Fruit fly (Drosophila melanogaster): ENCODE data around the gene CG12883.

Gene CG12883

dm6 chr3R:27706581-27707181, 27.6 kb downstream of the CG12883 start, which contains the start of the genes CROT and CG12877 (continued):
- TF ChIP-seq en (GFP tag; optimal IDR thresholded peaks at IDR 0.05) (no peak), chinmo (GFP tag; IDR thresholded peaks at IDR 0.05; ENCODE audit: partially characterized antibody) (no peak), CTCF (GFP tag; optimal IDR thresholded peaks at IDR 0.05) (no peak), Rfx (GFP tag; IDR thresholded peaks at IDR 0.05) (peak; percentile 78; the same call in 1 of the 2 replicates), CG17385 (GFP tag; optimal IDR thresholded peaks at IDR 0.05) (peak; percentile 65), Dip2 (GFP tag; IDR thresholded peaks at IDR 0.05) (no peak), nau (GFP tag; optimal IDR thresholded peaks at IDR 0.05) (no peak), CG6683 (GFP tag; optimal IDR thresholded peaks at IDR 0.05) (no peak), CG8359 (GFP tag; optimal IDR thresholded peaks at IDR 0.05; ENCODE audit: borderline replicate concordance) (peak; percentile 40), CG18011 (GFP tag; optimal IDR thresholded peaks at IDR 0.05) (peak; percentile 76), phol (tag; optimal IDR thresholded peaks at IDR 0.05) (peak; percentile 89), pho (GFP tag; optimal IDR thresholded peaks at IDR 0.05) (peak; percentile 50), CG3847 (GFP tag; IDR thresholded peaks at IDR 0.05) (peak; percentile 86), CG12744 (GFP tag; optimal IDR thresholded peaks at IDR 0.05) (no peak), Mad (GFP tag; optimal IDR thresholded peaks at IDR 0.05) (peak; percentile 55), CG16813 (GFP tag; IDR thresholded peaks at IDR 0.05; ENCODE audit: partially characterized antibody) (peak; percentile 31; the same call in 1 of the 3 replicates), CG14965 (GFP tag; optimal IDR thresholded peaks at IDR 0.05; ENCODE audit: borderline replicate concordance) (no peak), Asciz (GFP tag; optimal IDR thresholded peaks at IDR 0.05) (peak; percentile 42), croc (GFP tag; conservative IDR thresholded peaks at IDR 0.05) (peak; percentile 42; the same call in 2 of the 3 replicates), sisA (GFP tag; IDR thresholded peaks at IDR 0.05) (peak; percentile 72), CG32532 (GFP tag; IDR thresholded peaks at IDR 0.05) (peak; percentile 84), CG11696 (GFP tag; IDR thresholded peaks at IDR 0.05) (no peak), gro (GFP tag; optimal IDR thresholded peaks at IDR 0.05) (peak; percentile 17), CG4707 (GFP tag; optimal IDR thresholded peaks at IDR 0.05) (no peak), CG18764 (GFP tag; optimal IDR thresholded peaks at IDR 0.05) (peak; percentile 58), CG13123 (GFP tag; optimal IDR thresholded peaks at IDR 0.05) (peak; percentile 57), ssp (GFP tag; IDR thresholded peaks at IDR 0.05) (peak; percentile 65), CG5180 (GFP tag; optimal IDR thresholded peaks at IDR 0.05) (no peak), CG9797 (GFP tag; optimal IDR thresholded peaks at IDR 0.05) (peak; percentile 35), CG30403 (GFP tag; optimal IDR thresholded peaks at IDR 0.05) (peak; percentile 91), CG18476 (GFP tag; optimal IDR thresholded peaks at IDR 0.05) (peak; percentile 52), CG2120 (GFP tag; optimal IDR thresholded peaks at IDR 0.05) (peak; percentile 74), abd-A (tag; optimal IDR thresholded peaks at IDR 0.05) (no peak), dati (GFP tag; IDR thresholded peaks at IDR 0.05) (no peak), schlank (tag; optimal IDR thresholded peaks at IDR 0.05) (peak; percentile 50), CG7271 (tag; optimal IDR thresholded peaks at IDR 0.05) (no peak), Spps (tag; optimal IDR thresholded peaks at IDR 0.05) (peak; percentile 1), HmgD (GFP tag; optimal IDR thresholded peaks at IDR 0.05) (no peak), CG12236 (GFP tag; optimal IDR thresholded peaks at IDR 0.05) (no peak), CG13624 (GFP tag; optimal IDR thresholded peaks at IDR 0.05) (peak; percentile 65), jing (GFP tag; optimal IDR thresholded peaks at IDR 0.05) (peak; percentile 56), oc (tag; optimal IDR thresholded peaks at IDR 0.05) (peak; percentile 41), pnt (GFP tag; optimal IDR thresholded peaks at IDR 0.05) (peak; percentile 5), inv (GFP tag; IDR thresholded peaks at IDR 0.05; ENCODE audit: partially characterized antibody) (no peak), Hr78 (GFP tag; optimal IDR thresholded peaks at IDR 0.05) (peak in 1 of 2 experiments; percentile 23), btn (GFP tag; optimal IDR thresholded peaks at IDR 0.05) (no peak), prd (optimal IDR thresholded peaks at IDR 0.05) (no peak), prd (GFP tag; IDR thresholded peaks at IDR 0.05) (peak; percentile 82; the same call in 2 of the 3 replicates), cad (GFP tag; optimal IDR thresholded peaks at IDR 0.05) (no peak), cato (GFP tag; optimal IDR thresholded peaks at IDR 0.05; ENCODE audit: borderline replicate concordance) (peak; percentile 82)

Data from whole organism, embryonic.